Fruit fly (Drosophila melanogaster) whole organism, pupa: ENCODE measurements around the gene CG14073.

Experiments used
- CG10348 ChIP-seq: fragments of 200-800 bp; sonication (Bioruptor generic); IDR thresholded peaks from 2 replicates; pipeline ENCODE4 v1.3.6; 2022; ENCODE audit warnings: missing biosample characterization, missing genetic modification characterization
- CG12605 ChIP-seq: fragments of 200-800 bp; sonication (Bioruptor generic); IDR thresholded peaks from 2 replicates; pipeline ENCODE4 v1.3.6; 2022; ENCODE audit warnings: missing biosample characterization, missing genetic modification characterization
- CG13204 ChIP-seq: fragments of 200-800 bp; sonication (Bioruptor generic); optimal IDR thresholded peaks from 2 replicates; lab custom pipeline; 2018; ENCODE audit warnings: missing biosample characterization, mild to moderate bottlenecking, missing genetic modification characterization, moderate library complexity
- CG14655 ChIP-seq: fragments of 200-800 bp; sonication (Bioruptor generic); optimal IDR thresholded peaks from 3 replicates; lab custom pipeline; 2017; ENCODE audit warnings: mild to moderate bottlenecking, missing biosample characterization, missing genetic modification reagents, missing genetic modification characterization
- CG15710 ChIP-seq: fragments of 200-800 bp; sonication (Bioruptor generic); optimal IDR thresholded peaks from 2 replicates; lab custom pipeline; 2018; ENCODE audit warnings: missing biosample characterization, mild to moderate bottlenecking, missing genetic modification characterization, moderate library complexity
- CG17806 ChIP-seq: fragments of 200-800 bp; sonication (Bioruptor generic); optimal IDR thresholded peaks from 2 replicates; lab custom pipeline; 2018; ENCODE audit warnings: missing biosample characterization, mild to moderate bottlenecking, missing genetic modification characterization, moderate library complexity
- CG32121 ChIP-seq: fragments of 200-800 bp; sonication (Bioruptor generic); IDR thresholded peaks from 2 replicates; pipeline ENCODE4 v1.3.6; 2022; ENCODE audit warnings: missing biosample characterization, missing genetic modification characterization
- CG34367 ChIP-seq: fragments of 200-800 bp; sonication (Bioruptor generic); optimal IDR thresholded peaks from 2 replicates; lab custom pipeline; 2018; ENCODE audit warnings: missing biosample characterization, mild to moderate bottlenecking, missing genetic modification characterization
- CG4496 ChIP-seq: fragments of 200-800 bp; sonication (Bioruptor generic); IDR thresholded peaks from 3 replicates; pipeline ENCODE4 v1.3.6; 2022; ENCODE audit warnings: missing biosample characterization, missing genetic modification characterization
- CG8159 ChIP-seq: fragments of 200-800 bp; sonication (Bioruptor generic); optimal IDR thresholded peaks from 3 replicates; lab custom pipeline; 2018; ENCODE audit warnings: missing biosample characterization, mild to moderate bottlenecking, missing genetic modification characterization, moderate library complexity
- CG8301 ChIP-seq: fragments of 200-800 bp; sonication (Bioruptor generic); optimal IDR thresholded peaks from 2 replicates; lab custom pipeline; 2018; ENCODE audit warnings: missing biosample characterization, mild to moderate bottlenecking, missing genetic modification characterization
- CG9948 ChIP-seq: fragments of 200-800 bp; sonication (Bioruptor generic); optimal IDR thresholded peaks from 2 replicates; lab custom pipeline; 2018; ENCODE audit warnings: missing biosample characterization, mild to moderate bottlenecking, missing genetic modification characterization, moderate library complexity
- D1 ChIP-seq: fragments of 200-800 bp; sonication (Bioruptor generic); optimal IDR thresholded peaks from 2 replicates; lab custom pipeline; 2018; ENCODE audit warnings: missing biosample characterization, mild to moderate bottlenecking, missing genetic modification characterization, moderate library complexity
- EcR ChIP-seq: fragments of 200-800 bp; sonication (Bioruptor generic); optimal IDR thresholded peaks from 3 replicates; lab custom pipeline; 2019; ENCODE audit warnings: missing biosample characterization, missing genetic modification characterization, mild to moderate bottlenecking, moderate library complexity, missing genetic modification reagents
- Ets98B ChIP-seq: fragments of 200-800 bp; sonication (Bioruptor generic); IDR thresholded peaks from 2 replicates; pipeline ENCODE4 v1.3.6; 2022; ENCODE audit warnings: missing biosample characterization, missing genetic modification characterization
- Pif1A ChIP-seq: fragments of 200-800 bp; sonication (Bioruptor generic); optimal IDR thresholded peaks from 3 replicates; lab custom pipeline; 2016; ENCODE audit warnings: missing biosample characterization, missing genetic modification characterization
- Pif1B ChIP-seq: fragments of 200-800 bp; sonication (Bioruptor generic); optimal IDR thresholded peaks from 3 replicates; lab custom pipeline; 2016; ENCODE audit warnings: missing biosample characterization, missing genetic modification characterization
- Snoo ChIP-seq: fragments of 200-800 bp; sonication (Bioruptor generic); optimal IDR thresholded peaks from 3 replicates; lab custom pipeline; 2017; ENCODE audit warnings: missing biosample characterization, mild to moderate bottlenecking, missing genetic modification characterization, inconsistent platforms
- fd96Ca ChIP-seq: fragments of 200-800 bp; sonication (Bioruptor generic); IDR thresholded peaks from 3 replicates; pipeline ENCODE4 v1.3.6; 2022; ENCODE audit warnings: missing biosample characterization, missing genetic modification characterization
- gl ChIP-seq: fragments of 200-800 bp; sonication (Bioruptor generic); optimal IDR thresholded peaks from 2 replicates; lab custom pipeline; 2018; ENCODE audit warnings: missing biosample characterization, mild to moderate bottlenecking, missing genetic modification characterization
- rn ChIP-seq: fragments of 200-800 bp; sonication (Bioruptor generic); IDR thresholded peaks from 2 replicates; pipeline ENCODE4 v1.3.6; 2022; ENCODE audit warnings: missing biosample characterization, missing genetic modification characterization

The CG14073 gene

DNA sequence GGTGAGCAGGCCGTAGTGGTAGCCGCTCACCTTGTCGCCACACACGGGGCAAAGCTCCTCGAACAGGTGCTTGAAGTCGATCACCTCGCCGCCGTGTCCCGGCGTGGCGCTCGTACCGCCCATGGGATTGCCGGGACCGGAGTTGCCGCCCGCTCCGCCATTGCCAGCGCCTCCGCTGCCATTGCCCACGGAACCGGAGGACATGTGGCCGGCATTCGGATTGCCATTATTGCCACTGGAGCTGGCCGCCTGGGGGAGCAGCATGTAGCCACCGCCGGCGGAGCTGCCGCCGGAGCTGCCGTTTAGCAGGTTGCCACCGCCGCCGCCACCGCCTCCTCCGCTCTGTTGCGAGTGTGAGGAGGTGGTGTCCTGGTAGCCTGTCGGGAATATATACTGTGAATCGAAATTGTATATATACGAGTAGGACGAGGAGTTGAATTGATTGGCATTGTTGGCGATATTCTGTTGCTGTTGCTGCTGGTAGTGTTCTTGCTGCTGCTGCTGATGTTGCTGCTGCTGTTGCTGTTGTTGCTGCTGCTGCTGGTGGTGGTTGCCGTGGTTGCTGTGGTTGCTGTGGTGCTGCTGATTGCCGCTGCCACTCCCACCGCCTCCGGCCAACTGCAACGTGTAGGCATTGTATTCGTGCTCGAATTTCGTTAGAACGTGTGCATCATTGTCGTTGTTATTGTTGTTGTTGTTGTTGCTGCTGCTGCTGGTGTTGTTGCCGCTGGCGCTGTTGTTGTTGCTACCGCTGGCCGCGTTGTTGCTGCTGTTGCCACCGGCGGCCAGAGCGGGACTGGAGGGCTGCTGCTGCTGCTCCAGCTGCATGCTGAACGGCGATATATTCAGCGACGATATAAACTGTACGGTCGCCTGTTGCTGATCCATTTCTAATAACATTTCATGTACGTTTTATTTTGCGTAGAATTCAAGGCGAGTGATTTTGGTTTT, 56.7 kb downstream of the CG14073 start:
- TF ChIP-seq fd96Ca (GFP tag; lab: Robert Waterston, UW) (peak; percentile 33; the same call in 1 of the 3 replicates), CG4496 (no peak), CG32121 (GFP tag; lab: Robert Waterston, UW) (no peak), CG12605 (GFP tag; lab: Robert Waterston, UW) (no peak), CG14655 (GFP tag; lab: Kevin White, UChicago) (no peak)

DNA sequence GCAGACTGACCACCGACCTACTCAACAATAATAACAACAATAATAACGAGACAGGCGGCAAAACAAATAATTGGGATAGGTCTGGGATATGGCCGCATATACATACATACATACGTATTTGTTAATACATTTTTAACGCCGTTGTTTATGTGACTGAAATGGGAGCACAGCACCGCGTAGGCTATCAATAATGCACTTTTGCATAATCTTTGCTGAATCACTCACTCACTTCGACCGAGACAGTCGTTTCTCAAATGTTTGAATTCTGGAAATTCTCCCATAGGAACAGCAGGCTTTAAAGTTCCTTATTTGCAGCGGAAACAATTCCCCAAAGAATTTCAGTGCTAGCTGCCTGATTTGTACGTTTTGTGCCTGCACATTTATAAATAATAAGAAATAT, 58.7 kb downstream of the CG14073 start:
- TF ChIP-seq CG12605 (GFP tag; lab: Robert Waterston, UW) (no peak), CG34367 (tag; lab: Kevin White, UChicago) (no peak), CG8159 (tag; lab: Kevin White, UChicago) (no peak), EcR (GFP tag; lab: Kevin White, UChicago) (no peak), CG14655 (GFP tag; lab: Kevin White, UChicago) (no peak), CG4496 (no peak), Pif1A (GFP tag; lab: Kevin White, UChicago) (no peak), CG10348 (no peak), fd96Ca (GFP tag; lab: Robert Waterston, UW) (no peak), D1 (no peak), CG9948 (tag; lab: Kevin White, UChicago) (no peak), CG17806 (tag; lab: Kevin White, UChicago) (no peak)

DNA sequence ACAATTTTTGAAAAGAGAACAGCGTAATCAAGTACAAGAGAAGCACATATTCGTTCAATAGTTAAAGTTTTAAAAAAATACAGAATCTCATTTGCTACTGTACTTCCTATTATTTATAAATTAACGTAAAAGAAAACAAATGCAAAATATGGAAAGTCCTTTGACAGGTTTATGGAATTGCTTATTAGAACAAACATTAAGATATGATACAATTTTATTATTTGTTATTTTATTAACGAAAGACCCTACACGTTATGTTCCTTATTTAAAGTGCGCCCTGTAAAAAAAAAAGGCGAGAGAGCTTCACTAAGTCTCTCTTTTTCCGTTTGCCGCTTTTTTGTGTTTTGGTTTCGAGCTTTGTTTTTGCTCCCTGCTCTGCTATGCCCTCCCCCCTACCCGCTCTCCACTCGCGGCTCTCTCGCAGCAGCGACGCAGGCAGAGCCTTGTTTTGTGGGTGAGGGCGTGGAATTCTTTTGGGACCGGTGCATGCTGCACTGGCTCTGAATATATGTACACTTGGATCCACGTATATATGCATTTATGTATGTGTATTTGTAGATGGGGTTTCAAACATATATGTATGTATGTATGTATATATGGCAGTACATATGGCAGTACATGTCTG, 59.9 kb downstream of the CG14073 start:
- TF ChIP-seq CG17806 (tag; lab: Kevin White, UChicago) (no peak), CG13204 (GFP tag; lab: Kevin White, UChicago) (peak; percentile 36), rn (GFP tag; lab: Robert Waterston, UW) (no peak), CG32121 (GFP tag; lab: Robert Waterston, UW) (peak; percentile 61), gl (tag; lab: Kevin White, UChicago) (peak; percentile 32), CG4496 (peak; percentile 71), D1 (no peak), Ets98B (GFP tag; lab: Robert Waterston, UW) (peak; percentile 44; the same call in 1 of the 2 replicates), EcR (GFP tag; lab: Kevin White, UChicago) (peak; percentile 37), CG9948 (tag; lab: Kevin White, UChicago) (no peak), CG12605 (GFP tag; lab: Robert Waterston, UW) (peak; percentile 44; the same call in 1 of the 2 replicates), Pif1A (GFP tag; lab: Kevin White, UChicago) (no peak), CG34367 (tag; lab: Kevin White, UChicago) (peak; percentile 10), CG10348 (no peak), CG15710 (tag; lab: Kevin White, UChicago) (peak; percentile 34), fd96Ca (GFP tag; lab: Robert Waterston, UW) (peak; percentile 33; the same call in 1 of the 3 replicates), CG8159 (tag; lab: Kevin White, UChicago) (peak; percentile 40)

DNA sequence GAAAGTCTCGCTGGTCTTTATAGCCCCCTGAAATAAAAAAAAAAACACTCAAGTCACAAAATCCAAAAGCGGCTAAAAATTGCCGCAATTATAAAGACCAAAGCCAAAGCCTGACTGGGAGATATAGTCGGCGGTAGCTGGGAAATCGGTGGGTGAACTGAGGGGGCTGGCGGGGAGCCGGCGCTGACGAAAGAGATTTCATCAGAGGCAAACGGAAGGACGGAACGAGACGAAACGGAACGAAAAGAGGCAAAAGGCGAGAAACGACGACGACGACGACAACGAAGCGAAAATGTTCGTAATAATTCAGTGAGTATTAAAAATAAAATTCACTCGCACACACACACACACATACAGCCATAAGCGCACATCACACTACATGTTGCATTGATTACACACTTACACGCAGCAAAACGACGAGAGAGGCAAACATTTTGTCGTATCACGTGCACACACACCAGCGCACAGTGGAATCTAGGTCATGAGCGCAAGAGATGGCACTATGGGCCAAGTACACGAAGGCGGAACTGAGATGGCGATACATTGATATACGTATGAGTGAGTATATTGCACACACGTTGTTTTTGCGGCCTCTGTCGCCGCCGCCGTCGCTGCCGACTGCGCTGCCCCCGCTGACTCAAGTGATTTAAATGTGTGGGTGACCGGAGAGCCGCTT, 61.4 kb downstream of the CG14073 start:
- TF ChIP-seq CG15710 (tag; lab: Kevin White, UChicago) = peak; percentile 29
- peak; percentile 71; the same call in 2 of the 3 replicates for TF ChIP-seq fd96Ca (GFP tag; lab: Robert Waterston, UW)
- peak; percentile 22 for TF ChIP-seq Pif1B (GFP tag; lab: Kevin White, UChicago)
- peak; percentile 63 for TF ChIP-seq Ets98B (GFP tag; lab: Robert Waterston, UW)
- TF ChIP-seq CG32121 (GFP tag; lab: Robert Waterston, UW) = peak; percentile 74
- peak; percentile 87 for TF ChIP-seq EcR (GFP tag; lab: Kevin White, UChicago)
- peak; percentile 62 for TF ChIP-seq D1
- TF ChIP-seq rn (GFP tag; lab: Robert Waterston, UW) = no peak
- TF ChIP-seq CG13204 (GFP tag; lab: Kevin White, UChicago) = peak; percentile 71
- peak; percentile 46 for TF ChIP-seq CG8159 (tag; lab: Kevin White, UChicago)
- TF ChIP-seq CG10348 = 0 out of 2 replicates have a peak, but pooled peaks have one; percentile 27
- no peak for TF ChIP-seq Pif1A (GFP tag; lab: Kevin White, UChicago)
- TF ChIP-seq CG9948 (tag; lab: Kevin White, UChicago) = no peak
- peak; percentile 38 for TF ChIP-seq Snoo (tag; lab: Kevin White, UChicago)
- peak; percentile 71 for TF ChIP-seq CG12605 (GFP tag; lab: Robert Waterston, UW)
- TF ChIP-seq gl (tag; lab: Kevin White, UChicago) = peak; percentile 58
- no peak for TF ChIP-seq CG34367 (tag; lab: Kevin White, UChicago)
- TF ChIP-seq CG17806 (tag; lab: Kevin White, UChicago) = no peak
- TF ChIP-seq CG8301 (tag; lab: Kevin White, UChicago) = peak; percentile 38
- TF ChIP-seq CG4496 = peak; percentile 73
- peak; percentile 34 for TF ChIP-seq CG14655 (GFP tag; lab: Kevin White, UChicago)
